Fruit fly (Drosophila melanogaster) whole organism, embryonic: Measurements from ENCODE around the gene FucTA.
A peak's percentile ranks its signal among the peaks of the same experiment; 100 is the strongest.

Experiments used
- C15 ChIP-seq: fragments of 200-800 bp; sonication (Bioruptor generic); IDR thresholded peaks from 3 replicates; pipeline ENCODE4 v1.3.6; 2022; ENCODE audit warnings: missing biosample characterization, missing genetic modification characterization
- CG10274 ChIP-seq: fragments of 200-800 bp; sonication (Bioruptor generic); optimal IDR thresholded peaks from 3 replicates; lab custom pipeline; 2017; ENCODE audit warnings: missing biosample characterization, mild to moderate bottlenecking, missing genetic modification characterization
- CG10959 ChIP-seq: fragments of 200-800 bp; sonication (Bioruptor generic); IDR thresholded peaks from 2 replicates; pipeline ENCODE4 v1.3.6; 2022; ENCODE audit warnings: missing biosample characterization, missing genetic modification characterization
- CG10979 ChIP-seq: fragments of 200-800 bp; sonication (Bioruptor generic); optimal IDR thresholded peaks from 2 replicates; lab custom pipeline; 2018; ENCODE audit warnings: missing biosample characterization, mild to moderate bottlenecking, missing genetic modification characterization, moderate library complexity
- CG11456 ChIP-seq: fragments of 200-800 bp; sonication (Bioruptor generic); IDR thresholded peaks from 3 replicates; pipeline ENCODE4 v1.3.6; 2022; ENCODE audit warnings: missing biosample characterization, missing genetic modification characterization
- CG12104 ChIP-seq: fragments of 200-800 bp; sonication (Bioruptor generic); optimal IDR thresholded peaks from 3 replicates; lab custom pipeline; 2016; ENCODE audit warnings: missing biosample characterization, missing genetic modification characterization
- CG14667 ChIP-seq: fragments of 200-800 bp; sonication (Bioruptor generic); IDR thresholded peaks from 2 replicates; pipeline ENCODE4 v1.3.6; 2022; ENCODE audit warnings: missing biosample characterization, missing genetic modification characterization
- CG16779 ChIP-seq: fragments of 200-800 bp; sonication (Bioruptor generic); IDR thresholded peaks from 2 replicates; pipeline ENCODE4 v1.3.6; 2022; ENCODE audit warnings: missing biosample characterization, missing genetic modification characterization
- CG17328 ChIP-seq: fragments of 200-800 bp; sonication (Bioruptor generic); IDR thresholded peaks from 2 replicates; pipeline ENCODE4 v1.3.6; 2022; ENCODE audit warnings: missing biosample characterization, missing genetic modification characterization
- CG17361 ChIP-seq: fragments of 200-800 bp; sonication (Bioruptor generic); IDR thresholded peaks from 3 replicates; pipeline ENCODE4 v1.3.6; 2022; ENCODE audit warnings: missing biosample characterization, missing genetic modification characterization
- CG2875 ChIP-seq: fragments of 200-800 bp; sonication (Bioruptor generic); optimal IDR thresholded peaks from 2 replicates; lab custom pipeline; 2017; ENCODE audit warnings: missing biosample characterization, mild to moderate bottlenecking, missing genetic modification characterization, missing genetic modification reagents
- CG3838 ChIP-seq: fragments of 200-800 bp; sonication (Bioruptor generic); optimal IDR thresholded peaks from 3 replicates; lab custom pipeline; 2016; ENCODE audit warnings: missing biosample characterization, missing genetic modification characterization
- CG3847 ChIP-seq: fragments of 200-800 bp; sonication (Bioruptor generic); IDR thresholded peaks from 2 replicates; pipeline ENCODE4 v1.3.6; 2022; ENCODE audit warnings: missing biosample characterization, missing genetic modification characterization
- CG6765 ChIP-seq: fragments of 200-800 bp; sonication (Bioruptor generic); optimal IDR thresholded peaks from 3 replicates; lab custom pipeline; 2017; ENCODE audit warnings: missing biosample characterization, mild to moderate bottlenecking, missing genetic modification characterization
- CG8089 ChIP-seq: fragments of 200-800 bp; sonication (Bioruptor generic); optimal IDR thresholded peaks from 3 replicates; lab custom pipeline; 2016; ENCODE audit warnings: missing biosample characterization, missing genetic modification characterization
- CG9437 ChIP-seq: fragments of 200-800 bp; sonication (Bioruptor generic); optimal IDR thresholded peaks from 2 replicates; lab custom pipeline; 2018; ENCODE audit warnings: missing biosample characterization, mild to moderate bottlenecking, missing genetic modification characterization
- Dad ChIP-seq: fragments of 200-800 bp; sonication (Bioruptor generic); optimal IDR thresholded peaks from 3 replicates; lab custom pipeline; 2016; ENCODE audit warnings: missing biosample characterization, missing genetic modification characterization
- Doc3 ChIP-seq: fragments of 200-800 bp; sonication (Bioruptor generic); IDR thresholded peaks from 3 replicates; pipeline ENCODE4 v1.3.6; 2022; ENCODE audit warnings: missing biosample characterization, missing genetic modification characterization; ENCODE audit not compliant: partially characterized antibody
- Fer2 ChIP-seq: fragments of 200-800 bp; sonication (Bioruptor generic); optimal IDR thresholded peaks from 2 replicates; lab custom pipeline; 2018; ENCODE audit warnings: missing biosample characterization, mild to moderate bottlenecking, missing genetic modification characterization, moderate library complexity
- HHEX ChIP-seq: fragments of 200-800 bp; sonication (Bioruptor generic); optimal IDR thresholded peaks from 3 replicates; lab custom pipeline; 2017; ENCODE audit warnings: missing biosample characterization, mild to moderate bottlenecking, missing genetic modification characterization, missing genetic modification reagents
- Hr39 ChIP-seq: fragments of >200 bp; optimal IDR thresholded peaks from 2 replicates; lab custom pipeline; 2017
- Hsf ChIP-seq: fragments of 200-800 bp; sonication (Bioruptor generic); optimal IDR thresholded peaks from 3 replicates; lab custom pipeline; 2016; ENCODE audit warnings: missing biosample characterization, missing genetic modification characterization
- Lhr ChIP-seq: fragments of 200-800 bp; sonication (Bioruptor generic); optimal IDR thresholded peaks from 3 replicates; lab custom pipeline; 2017; ENCODE audit warnings: mild to moderate bottlenecking, missing biosample characterization, missing genetic modification reagents, missing genetic modification characterization
- MESR4 ChIP-seq: fragments of 200-800 bp; sonication (Bioruptor generic); optimal IDR thresholded peaks from 2 replicates; lab custom pipeline; 2018; ENCODE audit warnings: missing biosample characterization, mild to moderate bottlenecking, missing genetic modification characterization, moderate library complexity
- PHDP ChIP-seq: fragments of 200-800 bp; sonication (Bioruptor generic); optimal IDR thresholded peaks from 3 replicates; lab custom pipeline; 2018; ENCODE audit warnings: missing biosample characterization, mild to moderate bottlenecking, missing genetic modification characterization, moderate library complexity
- Sox100B ChIP-seq: fragments of 200-800 bp; sonication (Bioruptor generic); optimal IDR thresholded peaks from 3 replicates; lab custom pipeline; 2018; ENCODE audit warnings: missing biosample characterization, mild to moderate bottlenecking, missing genetic modification characterization
- ash1 ChIP-seq: fragments of 200-800 bp; sonication (Bioruptor generic); optimal IDR thresholded peaks from 2 replicates; lab custom pipeline; 2018; ENCODE audit warnings: missing biosample characterization, mild to moderate bottlenecking, missing genetic modification characterization
- bowl ChIP-seq: fragments of 200-800 bp; sonication (Bioruptor generic); IDR thresholded peaks from 2 replicates; pipeline ENCODE4 v1.3.6; 2022; ENCODE audit warnings: missing biosample characterization, missing genetic modification characterization
- cato ChIP-seq: fragments of 200-800 bp; sonication (Bioruptor generic); optimal IDR thresholded peaks from 2 replicates; lab custom pipeline; 2016; ENCODE audit warnings: missing biosample characterization, missing genetic modification characterization, borderline replicate concordance
- cwo ChIP-seq: fragments of 200-800 bp; sonication (Bioruptor generic); optimal IDR thresholded peaks from 3 replicates; lab custom pipeline; 2017; ENCODE audit warnings: missing biosample characterization, missing genetic modification characterization, mild to moderate bottlenecking, moderate library complexity, missing genetic modification reagents
- ewg ChIP-seq: fragments of 200-800 bp; sonication (Bioruptor generic); optimal IDR thresholded peaks from 3 replicates; lab custom pipeline; 2017; ENCODE audit warnings: mild to moderate bottlenecking, missing biosample characterization, missing genetic modification reagents, missing genetic modification characterization
- eyg ChIP-seq: fragments of 200-800 bp; sonication (Bioruptor generic); optimal IDR thresholded peaks from 3 replicates; lab custom pipeline; 2016; ENCODE audit warnings: missing biosample characterization, missing genetic modification characterization
- fd102C ChIP-seq: fragments of 200-800 bp; sonication (Bioruptor generic); optimal IDR thresholded peaks from 2 replicates; lab custom pipeline; 2018; ENCODE audit warnings: missing biosample characterization, mild to moderate bottlenecking, missing genetic modification characterization, moderate library complexity
- fru ChIP-seq: fragments of >200 bp; optimal IDR thresholded peaks from 2 replicates; lab custom pipeline; 2017
- fu2 ChIP-seq: fragments of 200-800 bp; sonication (Bioruptor generic); optimal IDR thresholded peaks from 2 replicates; lab custom pipeline; 2016; ENCODE audit warnings: missing biosample characterization, missing genetic modification characterization
- gfzf ChIP-seq: fragments of 200-800 bp; sonication (Bioruptor generic); optimal IDR thresholded peaks from 2 replicates; lab custom pipeline; 2016; ENCODE audit warnings: missing biosample characterization, mild to moderate bottlenecking, missing genetic modification characterization, moderate library complexity
- grau ChIP-seq: fragments of 200-800 bp; optimal IDR thresholded peaks from 3 replicates; lab custom pipeline; 2019; ENCODE audit warnings: missing biosample characterization, mild to moderate bottlenecking, missing genetic modification characterization, moderate library complexity
- jing ChIP-seq: fragments of 200-800 bp; sonication (Bioruptor generic); optimal IDR thresholded peaks from 2 replicates; lab custom pipeline; 2018; ENCODE audit warnings: missing biosample characterization, mild to moderate bottlenecking, missing genetic modification characterization
- nerfin-1 ChIP-seq: fragments of 200-800 bp; sonication (Bioruptor generic); optimal IDR thresholded peaks from 3 replicates; lab custom pipeline; 2019; ENCODE audit warnings: missing biosample characterization, mild to moderate bottlenecking, missing genetic modification characterization, moderate library complexity
- pb ChIP-seq: fragments of 200-800 bp; sonication (Bioruptor generic); optimal IDR thresholded peaks from 3 replicates; lab custom pipeline; 2016; ENCODE audit warnings: missing biosample characterization, missing genetic modification characterization
- ro ChIP-seq: fragments of 200-800 bp; sonication (Bioruptor generic); IDR thresholded peaks from 2 replicates; pipeline ENCODE4 v1.3.6; 2022; ENCODE audit warnings: missing biosample characterization, missing genetic modification characterization
- sc ChIP-seq, 3 experiments: fragments of >200 bp in 2 of 3; fragments of 200-800 bp in 1 of 3; sonication (Bioruptor generic) in 1 of 3; optimal IDR thresholded peaks; 2 replicates in 2 of 3; 3 replicates in 1 of 3; lab custom pipeline; 2017; ENCODE audit warnings: mild to moderate bottlenecking in 1 of 3, missing biosample characterization in 1 of 3, missing genetic modification characterization in 1 of 3, missing genetic modification reagents in 1 of 3
- seq ChIP-seq: fragments of 200-800 bp; sonication (Bioruptor generic); IDR thresholded peaks from 2 replicates; pipeline ENCODE4 v1.3.6; 2022; ENCODE audit warnings: missing biosample characterization, missing genetic modification characterization
- ssp ChIP-seq: fragments of 200-800 bp; sonication (Bioruptor generic); IDR thresholded peaks from 2 replicates; pipeline ENCODE4 v1.3.6; 2022; ENCODE audit warnings: missing biosample characterization, missing genetic modification characterization
- stwl ChIP-seq: fragments of 200-800 bp; sonication (Bioruptor generic); optimal IDR thresholded peaks from 3 replicates; lab custom pipeline; 2018; ENCODE audit warnings: missing biosample characterization, mild to moderate bottlenecking, missing genetic modification characterization, moderate library complexity
- sug ChIP-seq: fragments of 200-800 bp; optimal IDR thresholded peaks from 2 replicates; lab custom pipeline; 2019; ENCODE audit warnings: missing biosample characterization, mild to moderate bottlenecking, missing genetic modification characterization, moderate library complexity
- trem ChIP-seq: fragments of 200-800 bp; optimal IDR thresholded peaks from 3 replicates; lab custom pipeline; 2019; ENCODE audit warnings: missing biosample characterization, mild to moderate bottlenecking, missing genetic modification characterization, moderate library complexity
- tx ChIP-seq: fragments of 200-800 bp; sonication (Bioruptor generic); optimal IDR thresholded peaks from 2 replicates; lab custom pipeline; 2016; ENCODE audit warnings: missing biosample characterization, missing genetic modification characterization
- unpg ChIP-seq: fragments of 200-800 bp; sonication (Bioruptor generic); optimal IDR thresholded peaks from 3 replicates; lab custom pipeline; 2018; ENCODE audit warnings: missing biosample characterization, mild to moderate bottlenecking, missing genetic modification characterization, moderate library complexity
- zfh1 ChIP-seq: fragments of 200-800 bp; sonication (Bioruptor generic); IDR thresholded peaks from 3 replicates; pipeline ENCODE4 v1.3.6; 2022; ENCODE audit warnings: missing biosample characterization, missing genetic modification characterization

The FucTA gene

dm6 chr3L:15104849-15105555 is 41.9 kb upstream of the FucTA start (continued):
- no peak for TF ChIP-seq sc (optimal IDR thresholded peaks at IDR 0.05; lab: Kevin White, UChicago)
- TF ChIP-seq sc (GFP tag; optimal IDR thresholded peaks at IDR 0.05; lab: Kevin White, UChicago) = no peak
- no peak for TF ChIP-seq trem (tag; lab: Kevin White, UChicago)
- no peak for TF ChIP-seq CG17328 (GFP tag; lab: Robert Waterston, UW)
- peak; percentile 0 for TF ChIP-seq cato (GFP tag; lab: Kevin White, UChicago)
- peak; percentile 50 for TF ChIP-seq Sox100B (GFP tag; lab: Kevin White, UChicago)
- peak; percentile 51 for TF ChIP-seq HHEX (GFP tag; lab: Kevin White, UChicago)
- no peak; the same call in 1 of the 2 replicates for TF ChIP-seq ro (GFP tag; lab: Robert Waterston, UW)
- peak; percentile 66 for TF ChIP-seq grau (tag; lab: Kevin White, UChicago)
- TF ChIP-seq Hsf = peak; percentile 68
- no peak for TF ChIP-seq seq (GFP tag; lab: Robert Waterston, UW)
- TF ChIP-seq CG10274 (GFP tag; lab: Kevin White, UChicago) = peak; percentile 8
- peak; percentile 62 for TF ChIP-seq CG3847 (GFP tag; lab: Robert Waterston, UW)
- no peak for TF ChIP-seq CG2875 (GFP tag; lab: Kevin White, UChicago)
- TF ChIP-seq CG10959 (GFP tag; lab: Robert Waterston, UW) = no peak
- TF ChIP-seq CG3838 (GFP tag; lab: Kevin White, UChicago) = no peak
- no peak for TF ChIP-seq ash1 (GFP tag; lab: Kevin White, UChicago)
- TF ChIP-seq CG11456 (GFP tag; lab: Robert Waterston, UW) = no peak; the same call in 2 of the 3 replicates
- TF ChIP-seq CG12104 (GFP tag; lab: Kevin White, UChicago) = peak; percentile 4
- TF ChIP-seq Doc3 = no peak
- peak; percentile 60 for TF ChIP-seq PHDP (tag; lab: Kevin White, UChicago)
- TF ChIP-seq zfh1 (GFP tag; lab: Robert Waterston, UW) = no peak; the same call in 2 of the 3 replicates
- no peak for TF ChIP-seq fd102C
- peak; percentile 12 for TF ChIP-seq Fer2 (tag; lab: Kevin White, UChicago)
- no peak for TF ChIP-seq nerfin-1 (tag; lab: Kevin White, UChicago)
- peak; percentile 33 for TF ChIP-seq eyg (GFP tag; lab: Kevin White, UChicago)
- no peak for TF ChIP-seq fru
- TF ChIP-seq CG16779 (GFP tag; lab: Robert Waterston, UW) = 0 out of 2 replicates have a peak, but pooled peaks have one; percentile 29
- peak; percentile 6 for TF ChIP-seq tx (GFP tag; lab: Kevin White, UChicago)
- TF ChIP-seq CG17361 (GFP tag; lab: Robert Waterston, UW) = peak; percentile 70; the same call in 2 of the 3 replicates
- TF ChIP-seq stwl (tag; lab: Kevin White, UChicago) = no peak
- peak; percentile 47 for TF ChIP-seq unpg
- peak; percentile 32 for TF ChIP-seq CG9437 (GFP tag; lab: Kevin White, UChicago)
- TF ChIP-seq sug (tag; lab: Kevin White, UChicago) = peak; percentile 7
- peak; percentile 52 for TF ChIP-seq ssp (GFP tag; lab: Robert Waterston, UW)
- TF ChIP-seq pb = peak; percentile 50
- TF ChIP-seq C15 (GFP tag; lab: Robert Waterston, UW) = no peak
- peak; percentile 27 for TF ChIP-seq CG10979 (tag; lab: Kevin White, UChicago)
- peak; percentile 68 for TF ChIP-seq fu2 (GFP tag; lab: Kevin White, UChicago)
- TF ChIP-seq jing (GFP tag; lab: Kevin White, UChicago) = peak; percentile 14
- TF ChIP-seq MESR4 (GFP tag; lab: Kevin White, UChicago) = no peak
- no peak for TF ChIP-seq Lhr
- no peak for TF ChIP-seq CG6765 (GFP tag; lab: Kevin White, UChicago)
- TF ChIP-seq bowl = no peak
- peak; percentile 35 for TF ChIP-seq ewg
- no peak; the same call in 1 of the 2 replicates for TF ChIP-seq CG14667 (GFP tag; lab: Robert Waterston, UW)
- peak; percentile 8 for TF ChIP-seq CG8089 (GFP tag; lab: Kevin White, UChicago)
- TF ChIP-seq cwo (GFP tag; lab: Kevin White, UChicago) = peak; percentile 25
- no peak for TF ChIP-seq Hr39
- TF ChIP-seq gfzf (GFP tag; lab: Kevin White, UChicago) = no peak
- TF ChIP-seq Dad (GFP tag; lab: Kevin White, UChicago) = peak; percentile 35
